Worm (Caenorhabditis elegans) whole organism, mixed stage, embryonic: Measurements from ENCODE around the gene Y82E9BR.22.

Experiments used
- lin-13 ChIP-seq: fragments of 150-350 bp; optimal IDR thresholded peaks from 2 replicates; lab custom pipeline; 2014; ENCODE audit warnings: missing biosample characterization, missing genetic modification characterization
- lin-32 ChIP-seq: fragments of 200-800 bp; sonication (Bioruptor generic); optimal IDR thresholded peaks from 2 replicates; lab custom pipeline; 2018; ENCODE audit warnings: mild to moderate bottlenecking, missing genetic modification characterization, missing compliant biosample characterization
- mab-5 ChIP-seq: fragments of 150-350 bp; optimal IDR thresholded peaks from 2 replicates; lab custom pipeline; 2014; ENCODE audit warnings: missing biosample characterization, missing genetic modification characterization
- nhr-12 ChIP-seq: fragments of 150-350 bp; optimal IDR thresholded peaks from 2 replicates; lab custom pipeline; 2014; ENCODE audit warnings: missing biosample characterization, missing genetic modification characterization
- nhr-237 ChIP-seq: fragments of 150-350 bp; optimal IDR thresholded peaks from 2 replicates; lab custom pipeline; 2014; ENCODE audit warnings: missing biosample characterization, missing genetic modification characterization
- nhr-76 ChIP-seq: sonication (generic microtip); optimal IDR thresholded peaks from 2 replicates; lab custom pipeline; 2017; ENCODE audit warnings: missing biosample characterization, missing genetic modification characterization
- unc-39 ChIP-seq: fragments of 150-350 bp; optimal IDR thresholded peaks from 2 replicates; lab custom pipeline; 2014; ENCODE audit warnings: missing biosample characterization, missing genetic modification characterization
- zip-8 ChIP-seq: fragments of 150-350 bp; optimal IDR thresholded peaks from 2 replicates; lab custom pipeline; 2014; ENCODE audit warnings: missing biosample characterization, missing genetic modification characterization

DNA sequence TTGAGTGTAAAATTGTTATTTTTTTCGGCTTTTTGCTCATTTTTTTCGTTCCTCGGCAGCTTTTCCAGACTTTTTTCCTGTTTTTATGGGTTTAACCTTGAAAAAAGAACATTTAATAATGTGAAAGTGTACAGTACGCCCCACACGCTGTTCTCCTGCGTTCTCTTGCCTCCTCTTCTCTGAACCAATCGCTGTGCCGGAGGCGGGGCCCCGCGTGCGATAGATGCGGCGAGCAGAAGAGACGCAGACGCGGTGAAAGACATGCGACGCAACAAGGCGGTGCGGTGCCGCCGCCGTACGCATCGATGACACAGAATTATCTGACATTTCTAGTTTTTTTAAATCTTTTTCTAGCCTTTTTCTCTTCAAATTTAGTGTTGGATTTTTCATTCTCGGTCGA is 27.7 kb upstream of the Y82E9BR.22 start:
- TF ChIP-seq lin-32 (GFP tag; lab: Kevin White, UChicago), result no peak
- TF ChIP-seq zip-8 (tag; lab: Kevin White, UChicago), result no peak
- no peak for TF ChIP-seq unc-39 (tag; lab: Kevin White, UChicago)
- TF ChIP-seq lin-13 (tag; lab: Kevin White, UChicago), result no peak
- no peak for TF ChIP-seq nhr-76 (tag; lab: Kevin White, UChicago)
- TF ChIP-seq nhr-237 (tag; lab: Kevin White, UChicago), result no peak
- no peak for TF ChIP-seq mab-5 (tag; lab: Kevin White, UChicago)
- no peak for TF ChIP-seq nhr-12 (tag; lab: Kevin White, UChicago)
